Worm (Caenorhabditis elegans) whole organism, L3 larva: ENCODE results near the gene W07A12.8.

ENCODE experiments used
- fos-1 ChIP-seq: fragments of 150-350 bp; optimal IDR thresholded peaks from 2 replicates; lab custom pipeline; 2014; ENCODE audit warnings: missing biosample characterization, missing genetic modification characterization
- nhr-237 ChIP-seq: fragments of 150-350 bp; optimal IDR thresholded peaks from 2 replicates; lab custom pipeline; 2014; ENCODE audit warnings: missing biosample characterization, missing genetic modification characterization
- zag-1 ChIP-seq: fragments of 150-350 bp; optimal IDR thresholded peaks from 2 replicates; lab custom pipeline; 2014; ENCODE audit warnings: missing biosample characterization, missing genetic modification characterization

ce11 chrII:9178811-9179210 is 13.2 kb upstream of the W07A12.8 start:
- TF ChIP-seq nhr-237, result no peak
- no peak for TF ChIP-seq fos-1 (tag; lab: Kevin White, UChicago)
- no peak for TF ChIP-seq zag-1 (tag; lab: Kevin White, UChicago)
